Worm (Caenorhabditis elegans): ENCODE results near the gene C33B4.5.

Gene C33B4.5

DNA sequence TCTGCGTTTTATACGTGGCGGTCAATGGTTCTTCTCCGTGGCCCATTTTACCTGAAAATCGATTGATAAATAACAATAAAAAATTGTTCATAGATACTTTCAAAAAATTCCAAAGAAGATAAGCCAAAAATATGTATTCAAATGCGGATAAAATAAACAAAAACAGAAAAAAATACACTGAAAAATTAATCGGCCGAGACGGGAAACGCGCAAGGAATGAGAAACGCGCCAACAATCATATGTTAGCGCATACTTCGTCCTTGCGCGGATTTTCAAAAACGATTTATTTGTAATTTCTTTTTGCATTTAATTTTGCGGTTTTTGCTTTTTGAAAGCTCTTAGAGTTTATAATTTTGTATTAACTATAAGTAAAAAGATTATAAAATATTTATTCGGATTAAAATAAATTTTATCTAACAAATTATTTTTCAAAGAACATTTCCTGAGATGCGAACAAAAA is 37.5 kb upstream of the C33B4.5 start, which contains the start of gene nduf-11 (continued):
- TF ChIP-seq pbrm-1 (GFP tag; IDR thresholded peaks at IDR 0.05): peak; percentile 71; the same call in 1 of the 2 replicates
- TF ChIP-seq mxl-1 (tag; optimal IDR thresholded peaks at IDR 0.05): no peak
- peak; percentile 69 for TF ChIP-seq xnd-1 (tag; optimal IDR thresholded peaks at IDR 0.05)
- TF ChIP-seq ZK185.1 (tag; optimal IDR thresholded peaks at IDR 0.05; ENCODE audit: poor library complexity, severe bottlenecking): peak; percentile 75
- TF ChIP-seq atf-7 (tag; optimal IDR thresholded peaks at IDR 0.05): no peak
- TF ChIP-seq nhr-179 (tag; optimal IDR thresholded peaks at IDR 0.05): no peak
- no peak for TF ChIP-seq Y53F4B.3 (GFP tag; IDR thresholded peaks at IDR 0.05)
- peak; percentile 43; the same call in 1 of the 2 replicates for TF ChIP-seq ceh-100 (GFP tag; IDR thresholded peaks at IDR 0.05)
- TF ChIP-seq C06A6.2 (GFP tag; conservative IDR thresholded peaks at IDR 0.05): peak; percentile 60; the same call in 1 of the 2 replicates
- TF ChIP-seq ama-1 (optimal IDR thresholded peaks at IDR 0.05): peak; percentile 81
- peak in 1 of 2 experiments; percentile 19 for TF ChIP-seq ama-1 (GFP tag; optimal IDR thresholded peaks at IDR 0.05)
- TF ChIP-seq nfya-1 (tag; optimal IDR thresholded peaks at IDR 0.05; ENCODE audit: borderline replicate concordance, insufficient read depth): no peak
- peak; percentile 85 for TF ChIP-seq dpl-1 (GFP tag; optimal IDR thresholded peaks at IDR 0.05)
- peak; percentile 81 for TF ChIP-seq attf-5 (GFP tag; optimal IDR thresholded peaks at IDR 0.05)
- no peak for TF ChIP-seq F57A8.1 (GFP tag; optimal IDR thresholded peaks at IDR 0.05)
- TF ChIP-seq repo-1 (tag; optimal IDR thresholded peaks at IDR 0.05): peak; percentile 60
- peak; percentile 71 for TF ChIP-seq F33H1.4 (GFP tag; IDR thresholded peaks at IDR 0.05)
- TF ChIP-seq attf-3 (GFP tag; conservative IDR thresholded peaks at IDR 0.05): 0 out of 2 replicates have a peak, but pooled peaks have one; percentile 43
- peak; percentile 52; the same call in 1 of the 2 replicates for TF ChIP-seq ceh-91 (GFP tag; IDR thresholded peaks at IDR 0.05)
- no peak for TF ChIP-seq Y79H2A.3 (GFP tag; conservative IDR thresholded peaks at IDR 0.05)
- TF ChIP-seq pha-4 (tag; optimal IDR thresholded peaks at IDR 0.05): no peak
- TF ChIP-seq F10E7.11 (tag; optimal IDR thresholded peaks at IDR 0.05): no peak
- no peak for TF ChIP-seq tbx-9 (tag; optimal IDR thresholded peaks at IDR 0.05; ENCODE audit: borderline replicate concordance)
- TF ChIP-seq madf-8 (GFP tag; conservative IDR thresholded peaks at IDR 0.05): peak; percentile 51; the same call in 1 of the 2 replicates
- TF ChIP-seq attf-6 (GFP tag; IDR thresholded peaks at IDR 0.05): 0 out of 2 replicates have a peak, but pooled peaks have one; percentile 44
- peak; percentile 79 for TF ChIP-seq nfyb-1 (GFP tag; IDR thresholded peaks at IDR 0.05)
- peak; percentile 5 for TF ChIP-seq K12H6.12 (tag; optimal IDR thresholded peaks at IDR 0.05)
- peak in 2 of 3 experiments; percentile 82 to 91 for TF ChIP-seq lin-35 (GFP tag; optimal IDR thresholded peaks at IDR 0.05)
- no peak for TF ChIP-seq cebp-2 (GFP tag; IDR thresholded peaks at IDR 0.05)
- no peak for TF ChIP-seq gei-17 (GFP tag; optimal IDR thresholded peaks at IDR 0.05)
- TF ChIP-seq madf-6 (GFP tag; IDR thresholded peaks at IDR 0.05): peak; percentile 80
- no peak for TF ChIP-seq him-1 (tag; optimal IDR thresholded peaks at IDR 0.05)
- TF ChIP-seq ztf-18 (tag; optimal IDR thresholded peaks at IDR 0.05): peak; percentile 98
- no peak for TF ChIP-seq snpc-1.1 (tag; optimal IDR thresholded peaks at IDR 0.05; ENCODE audit: insufficient read depth)
- TF ChIP-seq snpc-4 (GFP tag; optimal IDR thresholded peaks at IDR 0.05): no peak
- TF ChIP-seq snpc-4 (tag; optimal IDR thresholded peaks at IDR 0.05): peak; percentile 32 to 70 (median 51)
- no peak for TF ChIP-seq hrde-1 (tag; optimal IDR thresholded peaks at IDR 0.05; ENCODE audit: borderline replicate concordance)
- no peak for TF ChIP-seq ets-4 (GFP tag; optimal IDR thresholded peaks at IDR 0.05)
- peak; percentile 90 for TF ChIP-seq mcd-1 (GFP tag; IDR thresholded peaks at IDR 0.05)
- peak in 1 of 2 experiments; percentile 28 for TF ChIP-seq let-607 (tag; optimal IDR thresholded peaks at IDR 0.05)
- TF ChIP-seq egrh-3 (GFP tag; IDR thresholded peaks at IDR 0.05): no peak
- TF ChIP-seq Y67H2A.10 (GFP tag; conservative IDR thresholded peaks at IDR 0.05): no peak
- TF ChIP-seq F55B11.4 (tag; optimal IDR thresholded peaks at IDR 0.05; ENCODE audit: borderline replicate concordance, insufficient read depth): no peak
- peak; percentile 63 for TF ChIP-seq tbp1 (GFP tag; optimal IDR thresholded peaks at IDR 0.05)
- no peak for TF ChIP-seq mes-4 (tag; optimal IDR thresholded peaks at IDR 0.05)
- peak; percentile 77 for TF ChIP-seq Y53G8AR.9 (GFP tag; conservative IDR thresholded peaks at IDR 0.05)
- TF ChIP-seq F52B5.7 (tag; optimal IDR thresholded peaks at IDR 0.05): no peak
- no peak for TF ChIP-seq F22D6.2 (tag; optimal IDR thresholded peaks at IDR 0.05)

All from whole organism, young adult.